Worm (Caenorhabditis elegans) whole organism, L4 larva: ENCODE results near the gene VW02B12L.2.

Source experiments
- F10B5.3 ChIP-seq: sonication (generic microtip); optimal IDR thresholded peaks from 2 replicates; lab custom pipeline; 2016; ENCODE audit warnings: mild to moderate bottlenecking, missing genetic modification characterization, missing compliant biosample characterization
- R02D3.7 ChIP-seq: fragments of 150-350 bp; sonication (generic microtip); optimal IDR thresholded peaks from 3 replicates; lab custom pipeline; 2014; ENCODE audit warnings: missing biosample characterization, missing genetic modification characterization
- T20F7.1 ChIP-seq: fragments of 200-800 bp; sonication (Bioruptor generic); optimal IDR thresholded peaks from 2 replicates; lab custom pipeline; 2018; ENCODE audit warnings: mild to moderate bottlenecking, missing genetic modification characterization, missing compliant biosample characterization
- ZK337.2 ChIP-seq: fragments of 200-800 bp; sonication (Bioruptor generic); IDR thresholded peaks from 2 replicates; pipeline ENCODE4 v1.3.6; 2022; ENCODE audit warnings: missing genetic modification reagents, missing genetic modification characterization, missing compliant biosample characterization
- ZK546.5 ChIP-seq, 2 experiments: sonication (generic microtip); optimal IDR thresholded peaks; 2 replicates each; lab custom pipeline; 2017; ENCODE audit warnings: missing biosample characterization in 2 of 2, missing genetic modification characterization in 2 of 2
- aha-1 ChIP-seq: fragments of 150-350 bp; peaks from one replicate; lab custom pipeline; 2014; ENCODE audit warnings: missing biosample characterization, missing genetic modification characterization
- aly-2 ChIP-seq: sonication (generic microtip); optimal IDR thresholded peaks from 2 replicates; lab custom pipeline; 2018; ENCODE audit warnings: missing biosample characterization, missing genetic modification characterization
- ama-1 ChIP-seq: fragments of 150-350 bp; optimal IDR thresholded peaks from 2 replicates; lab custom pipeline; 2014; ENCODE audit warnings: inconsistent platforms, mixed read lengths
- attf-4 ChIP-seq: sonication (generic microtip); optimal IDR thresholded peaks from 3 replicates; lab custom pipeline; 2017; ENCODE audit warnings: missing biosample characterization, missing genetic modification characterization
- ceh-28 ChIP-seq: fragments of 150-350 bp; optimal IDR thresholded peaks from 2 replicates; lab custom pipeline; 2014; ENCODE audit warnings: missing biosample characterization, missing genetic modification reagents, missing genetic modification characterization
- ceh-44 ChIP-seq: fragments of 200-800 bp; sonication (Bioruptor generic); IDR thresholded peaks from 2 replicates; pipeline ENCODE4 v1.3.6; 2022; ENCODE audit warnings: missing genetic modification reagents, missing genetic modification characterization, missing compliant biosample characterization
- ceh-62 ChIP-seq: sonication (generic microtip); optimal IDR thresholded peaks from 2 replicates; lab custom pipeline; 2017; ENCODE audit warnings: missing biosample characterization, missing genetic modification characterization
- daf-16 ChIP-seq, 3 experiments: sonication (generic microtip); optimal IDR thresholded peaks; 2 replicates each; lab custom pipeline; 2016 to 2017; ENCODE audit warnings: missing genetic modification characterization in 3 of 3, missing genetic modification reagents in 3 of 3, mild to moderate bottlenecking in 2 of 3, missing compliant biosample characterization in 2 of 3, missing biosample characterization in 1 of 3, moderate library complexity in 1 of 3
- dmd-6 ChIP-seq: fragments of 200-800 bp; sonication (Bioruptor generic); IDR thresholded peaks from 2 replicates; pipeline ENCODE4 v1.3.6; 2022; ENCODE audit warnings: missing genetic modification reagents, missing genetic modification characterization, missing compliant biosample characterization
- dve-1 ChIP-seq: sonication (generic microtip); optimal IDR thresholded peaks from 2 replicates; lab custom pipeline; 2017; ENCODE audit warnings: antibody characterized with exemption, mild to moderate bottlenecking, missing genetic modification characterization, missing compliant biosample characterization; ENCODE audit not compliant: insufficient read depth
- egl-27 ChIP-seq: sonication (generic microtip); optimal IDR thresholded peaks from 3 replicates; lab custom pipeline; 2017; ENCODE audit warnings: missing biosample characterization, missing genetic modification reagents, missing genetic modification characterization
- egl-43 ChIP-seq: fragments of 200-800 bp; sonication (Bioruptor generic); IDR thresholded peaks from 2 replicates; pipeline ENCODE4 v1.3.6; 2022; ENCODE audit warnings: missing genetic modification reagents, missing genetic modification characterization, missing compliant biosample characterization
- hif-1 ChIP-seq, 2 experiments: sonication (generic microtip); optimal IDR thresholded peaks; 2 replicates each; lab custom pipeline; 2016 to 2017; ENCODE audit warnings: missing compliant biosample characterization in 2 of 2, missing genetic modification characterization in 2 of 2, missing genetic modification reagents in 2 of 2, missing genotype in 2 of 2, mild to moderate bottlenecking in 1 of 2
- hlh-11 ChIP-seq: fragments of 200-800 bp; sonication (Bioruptor generic); optimal IDR thresholded peaks from 2 replicates; lab custom pipeline; 2018; ENCODE audit warnings: mild to moderate bottlenecking, missing genetic modification characterization, missing compliant biosample characterization
- lim-7 ChIP-seq: fragments of 200-800 bp; sonication (Bioruptor generic); IDR thresholded peaks from 2 replicates; pipeline ENCODE4 v1.3.6; 2022; ENCODE audit warnings: missing genetic modification characterization, missing compliant biosample characterization
- lin-13 ChIP-seq: fragments of 150-350 bp; optimal IDR thresholded peaks from 2 replicates; lab custom pipeline; 2014; ENCODE audit warnings: missing biosample characterization, missing genetic modification reagents, missing genetic modification characterization
- lin-15B ChIP-seq: fragments of 150-350 bp; sonication (generic microtip); optimal IDR thresholded peaks from 3 replicates; lab custom pipeline; 2014; ENCODE audit warnings: missing biosample characterization, missing genetic modification characterization
- mdl-1 ChIP-seq, 2 experiments: fragments of 150-350 bp in 1 of 2; sonication (generic microtip) in 1 of 2; optimal IDR thresholded peaks; 2 replicates each; lab custom pipeline; 2014 to 2017; ENCODE audit warnings: missing biosample characterization in 2 of 2, missing genetic modification characterization in 2 of 2
- mdt-29 ChIP-seq: fragments of 200-800 bp; sonication (Bioruptor generic); IDR thresholded peaks from 2 replicates; pipeline ENCODE4 v1.3.6; 2022; ENCODE audit warnings: missing genetic modification reagents, missing genetic modification characterization, missing compliant biosample characterization
- mep-1 ChIP-seq: fragments of 150-350 bp; sonication (generic microtip); optimal IDR thresholded peaks from 3 replicates; lab custom pipeline; 2014; ENCODE audit warnings: missing biosample characterization, missing genetic modification characterization
- nhr-102 ChIP-seq: sonication (generic microtip); optimal IDR thresholded peaks from 2 replicates; lab custom pipeline; 2016; ENCODE audit warnings: mild to moderate bottlenecking, missing genetic modification characterization, moderate library complexity, missing compliant biosample characterization
- nhr-111 ChIP-seq: fragments of 200-800 bp; sonication (Bioruptor generic); optimal IDR thresholded peaks from 2 replicates; lab custom pipeline; 2018; ENCODE audit warnings: mild to moderate bottlenecking, missing genetic modification characterization, missing compliant biosample characterization
- nhr-28 ChIP-seq: fragments of 150-350 bp; optimal IDR thresholded peaks from 2 replicates; lab custom pipeline; 2014; ENCODE audit warnings: missing biosample characterization, missing genetic modification characterization
- nhr-42 ChIP-seq: fragments of 200-800 bp; sonication (Bioruptor generic); IDR thresholded peaks from 2 replicates; pipeline ENCODE4 v1.3.6; 2022; ENCODE audit warnings: missing genetic modification characterization, missing compliant biosample characterization
- nhr-48 ChIP-seq: sonication (generic microtip); optimal IDR thresholded peaks from 2 replicates; lab custom pipeline; 2016; ENCODE audit warnings: mild to moderate bottlenecking, missing genetic modification characterization, missing compliant biosample characterization
- pha-4 ChIP-seq, 2 experiments: fragments of 150-350 bp in 1 of 2; fragments of 200-800 bp in 1 of 2; sonication (Bioruptor generic) in 1 of 2; IDR thresholded peaks in 1 of 2; optimal IDR thresholded peaks in 1 of 2; 2 replicates each; pipeline versions ENCODE4 v1.3.6 to Lab custom; 2014 to 2022; ENCODE audit warnings: missing genetic modification characterization in 2 of 2, missing genetic modification reagents in 2 of 2, missing biosample characterization in 1 of 2, missing compliant biosample characterization in 1 of 2
- rbr-2 ChIP-seq: sonication (generic microtip); optimal IDR thresholded peaks from 2 replicates; lab custom pipeline; 2016; ENCODE audit warnings: missing genotype, missing genetic modification characterization, missing compliant biosample characterization
- saeg-2 ChIP-seq: fragments of 200-800 bp; sonication (Bioruptor generic); IDR thresholded peaks from 2 replicates; pipeline ENCODE4 v1.3.6; 2022; ENCODE audit warnings: missing genetic modification reagents, missing genetic modification characterization, missing compliant biosample characterization
- sdz-12 ChIP-seq: fragments of 200-800 bp; sonication (Bioruptor generic); optimal IDR thresholded peaks from 2 replicates; lab custom pipeline; 2018; ENCODE audit warnings: mild to moderate bottlenecking, missing genetic modification characterization, missing compliant biosample characterization
- set-16 ChIP-seq: fragments of 200-800 bp; sonication (Bioruptor generic); IDR thresholded peaks from 2 replicates; pipeline ENCODE4 v1.3.6; 2022; ENCODE audit warnings: missing genetic modification reagents, missing genetic modification characterization, missing compliant biosample characterization
- skn-1 ChIP-seq: fragments of 150-350 bp; optimal IDR thresholded peaks from 2 replicates; lab custom pipeline; 2014; ENCODE audit warnings: missing biosample characterization, missing genetic modification characterization
- snpc-1.2 ChIP-seq: fragments of 200-800 bp; sonication (Bioruptor generic); IDR thresholded peaks from 2 replicates; pipeline ENCODE4 v1.3.6; 2022; ENCODE audit warnings: missing genetic modification reagents, missing genetic modification characterization, missing compliant biosample characterization
- spr-1 ChIP-seq: sonication (generic microtip); optimal IDR thresholded peaks from 2 replicates; lab custom pipeline; 2016; ENCODE audit warnings: mild to moderate bottlenecking, missing genetic modification characterization, missing compliant biosample characterization
- unc-39 ChIP-seq: sonication (generic microtip); optimal IDR thresholded peaks from 2 replicates; lab custom pipeline; 2017; ENCODE audit warnings: missing biosample characterization, missing genetic modification characterization
- unc-62 ChIP-seq, 3 experiments: fragments of 150-350 bp in 1 of 3; sonication (generic microtip); optimal IDR thresholded peaks in 2 of 3; peaks in 1 of 3; 1 replicate in 1 of 3; 2 replicates in 2 of 3; lab custom pipeline; 2014 to 2017; ENCODE audit warnings: missing biosample characterization in 3 of 3, missing genetic modification characterization in 3 of 3, missing genetic modification reagents in 3 of 3, missing genotype in 1 of 3
- zag-1 ChIP-seq: fragments of 150-350 bp; optimal IDR thresholded peaks from 2 replicates; lab custom pipeline; 2014; ENCODE audit warnings: missing biosample characterization, missing genetic modification characterization
- zfp-3 ChIP-seq: fragments of 200-800 bp; sonication (Bioruptor generic); conservative IDR thresholded peaks from 2 replicates; pipeline ENCODE4 v1.3.6; 2022; ENCODE audit warnings: missing genetic modification reagents, missing genetic modification characterization, missing compliant biosample characterization
- zip-11 ChIP-seq: fragments of 200-800 bp; sonication (Bioruptor generic); IDR thresholded peaks from 2 replicates; pipeline ENCODE4 v1.3.6; 2022; ENCODE audit warnings: missing genetic modification characterization, missing compliant biosample characterization
- zip-2 ChIP-seq: fragments of 150-350 bp; optimal IDR thresholded peaks from 2 replicates; lab custom pipeline; 2014; ENCODE audit warnings: missing biosample characterization, missing genetic modification characterization
- ztf-11 ChIP-seq: fragments of 150-350 bp; optimal IDR thresholded peaks from 2 replicates; lab custom pipeline; 2014; ENCODE audit warnings: missing biosample characterization, missing genetic modification characterization

Gene VW02B12L.2

ce11 chrII:11443862-11444261 lies 3.7 kb upstream of the VW02B12L.2 start, which contains the start of gene adbp-1:
TSS of gene adbp-1 (plus strand) at chrII:11444162.
- TF ChIP-seq daf-16 (GFP tag; optimal IDR thresholded peaks at IDR 0.05; lab: Kevin White, UChicago) (no peak), daf-16 (tag; optimal IDR thresholded peaks at IDR 0.05; lab: Kevin White, UChicago) (peak; percentile 5), unc-62 (GFP tag; optimal IDR thresholded peaks at IDR 0.05 in 1 of 2; lab: Kevin White, UChicago) (no peak), unc-62 (tag; optimal IDR thresholded peaks at IDR 0.05; lab: Kevin White, UChicago) (no peak), ceh-62 (tag; lab: Kevin White, UChicago) (no peak), attf-4 (tag; lab: Kevin White, UChicago) (no peak), lin-15B (no peak), hif-1 (tag; optimal IDR thresholded peaks at IDR 0.05; lab: Kevin White, UChicago) (no peak)

- TF ChIP-seq set-16 (GFP tag; lab: Robert Waterston, UW) (peak; percentile 96), egl-43 (GFP tag; lab: Robert Waterston, UW) (peak; percentile 49; the same call in 1 of the 2 replicates), zfp-3 (GFP tag; lab: Robert Waterston, UW) (no peak), lim-7 (GFP tag; lab: Robert Waterston, UW) (no peak), rbr-2 (tag; lab: Kevin White, UChicago) (no peak), nhr-48 (tag; lab: Kevin White, UChicago) (no peak), lin-13 (no peak), snpc-1.2 (GFP tag; lab: Robert Waterston, UW) (0 out of 2 replicates have a peak, but pooled peaks have one; percentile 36)
- TF ChIP-seq, all 104 proteins: peak for 3
Measured at ce11 chrII:11443128-11443527, 3.0 kb upstream of the VW02B12L.2 start.

ce11 chrII:11442425-11442824 lies 2.3 kb upstream of the VW02B12L.2 start, which contains the start of gene ebp-2:
TSS of gene ebp-2 (plus strand) at chrII:11442725.
- TF ChIP-seq aha-1 (tag; lab: Kevin White, UChicago) = peak; percentile 31
- TF ChIP-seq, all 104 proteins: peak for 1; not testable (repeated sequence) for 103

- no peak for TF ChIP-seq spr-1 (tag; lab: Kevin White, UChicago)
- no peak for TF ChIP-seq ceh-28 (tag; lab: Kevin White, UChicago)
- no peak for TF ChIP-seq ama-1 (lab: Kevin White, UChicago)
- no peak for TF ChIP-seq nhr-42
- no peak for TF ChIP-seq pha-4 (GFP tag; IDR thresholded peaks at IDR 0.05; lab: Robert Waterston, UW)
- TF ChIP-seq pha-4 (tag; optimal IDR thresholded peaks at IDR 0.05; lab: Kevin White, UChicago) = no peak
- no peak for TF ChIP-seq zfp-3 (GFP tag; lab: Robert Waterston, UW)
- peak; percentile 2 for TF ChIP-seq mep-1 (tag; lab: Kevin White, UChicago)
- TF ChIP-seq unc-39 (tag; lab: Kevin White, UChicago) = no peak
- no peak for TF ChIP-seq unc-62 (GFP tag; optimal IDR thresholded peaks at IDR 0.05 in 1 of 2; lab: Kevin White, UChicago)
- no peak for TF ChIP-seq unc-62 (tag; optimal IDR thresholded peaks at IDR 0.05; lab: Kevin White, UChicago)
- TF ChIP-seq hlh-11 (tag; lab: Kevin White, UChicago) = peak; percentile 54
- no peak for TF ChIP-seq zip-2 (tag; lab: Kevin White, UChicago)
- no peak for TF ChIP-seq F10B5.3 (tag; lab: Kevin White, UChicago)
- no peak for TF ChIP-seq sdz-12 (GFP tag; lab: Kevin White, UChicago)
- no peak for TF ChIP-seq skn-1
- no peak for TF ChIP-seq aly-2 (tag; lab: Kevin White, UChicago)
- no peak for TF ChIP-seq mdl-1 (tag; optimal IDR thresholded peaks at IDR 0.05; lab: Kevin White, UChicago)
- no peak for TF ChIP-seq ceh-44 (GFP tag; lab: Robert Waterston, UW)
- no peak for TF ChIP-seq egl-27 (tag; lab: Kevin White, UChicago)
- TF ChIP-seq T20F7.1 (GFP tag; lab: Kevin White, UChicago) = no peak
- peak; percentile 58 for TF ChIP-seq nhr-28 (tag; lab: Kevin White, UChicago)
- no peak for TF ChIP-seq zag-1
- peak; percentile 39 for TF ChIP-seq dve-1 (tag; lab: Kevin White, UChicago)
- TF ChIP-seq ztf-11 (tag; lab: Kevin White, UChicago) = no peak
- no peak for TF ChIP-seq mdt-29
- TF ChIP-seq ZK337.2 (GFP tag; lab: Robert Waterston, UW) = no peak
- no peak for TF ChIP-seq nhr-102 (tag; lab: Kevin White, UChicago)
- no peak for TF ChIP-seq hif-1 (tag; optimal IDR thresholded peaks at IDR 0.05; lab: Kevin White, UChicago)
- TF ChIP-seq R02D3.7 = no peak
- TF ChIP-seq dmd-6 (GFP tag; lab: Robert Waterston, UW) = peak; percentile 67
- no peak for TF ChIP-seq nhr-111 (GFP tag; lab: Kevin White, UChicago)
- TF ChIP-seq ZK546.5 (tag; optimal IDR thresholded peaks at IDR 0.05; lab: Kevin White, UChicago) = no peak
- no peak for TF ChIP-seq saeg-2
- no peak for TF ChIP-seq zip-11
Measured at ce11 chrII:11438417-11438816, 1.7 kb downstream of the VW02B12L.2 start, which contains the start of gene vha-6. TSS of gene vha-6 (minus strand) at chrII:11438452.
